Worm (Caenorhabditis elegans) whole organism, late embryonic: ENCODE measurements around the gene T23F6.5.
A peak's percentile ranks its signal among the peaks of the same experiment; 100 is the strongest.

ENCODE experiments used
- C08G9.2 ChIP-seq: sonication (generic microtip); optimal IDR thresholded peaks from 2 replicates; lab custom pipeline; 2016; ENCODE audit warnings: mild to moderate bottlenecking, missing genetic modification characterization, moderate library complexity, missing compliant biosample characterization
- K02D7.2 ChIP-seq: sonication (generic microtip); optimal IDR thresholded peaks from 2 replicates; lab custom pipeline; 2017; ENCODE audit warnings: mild to moderate bottlenecking, missing genetic modification characterization, missing compliant biosample characterization
- K09A11.1 ChIP-seq: sonication (generic microtip); optimal IDR thresholded peaks from 2 replicates; lab custom pipeline; 2017; ENCODE audit warnings: antibody characterized with exemption, mild to moderate bottlenecking, missing genetic modification characterization, missing compliant biosample characterization; ENCODE audit not compliant: insufficient read depth
- ceh-19 ChIP-seq: fragments of 200-800 bp; sonication (Bioruptor generic); optimal IDR thresholded peaks from 2 replicates; lab custom pipeline; 2018; ENCODE audit warnings: mild to moderate bottlenecking, missing genetic modification characterization, missing compliant biosample characterization
- ceh-22 ChIP-seq: sonication (generic microtip); optimal IDR thresholded peaks from 2 replicates; lab custom pipeline; 2017; ENCODE audit warnings: missing biosample characterization, missing genetic modification characterization
- ceh-31 ChIP-seq: sonication (generic microtip); optimal IDR thresholded peaks from 2 replicates; lab custom pipeline; 2016; ENCODE audit warnings: missing genetic modification characterization, missing compliant biosample characterization
- ceh-45 ChIP-seq: fragments of 200-800 bp; sonication (Bioruptor generic); IDR thresholded peaks from 2 replicates; pipeline ENCODE4 v1.3.6; 2022; ENCODE audit warnings: missing genetic modification reagents, missing genetic modification characterization, missing compliant biosample characterization
- ceh-48 ChIP-seq: sonication (generic microtip); optimal IDR thresholded peaks from 2 replicates; lab custom pipeline; 2016; ENCODE audit warnings: missing genetic modification characterization, inconsistent platforms, missing compliant biosample characterization
- ceh-6 ChIP-seq: fragments of 200-800 bp; sonication (Bioruptor generic); optimal IDR thresholded peaks from 2 replicates; lab custom pipeline; 2018; ENCODE audit warnings: mild to moderate bottlenecking, missing genetic modification characterization, missing compliant biosample characterization
- che-1 ChIP-seq: sonication (generic microtip); optimal IDR thresholded peaks from 2 replicates; lab custom pipeline; 2016; ENCODE audit warnings: mild to moderate bottlenecking, missing genetic modification characterization, missing compliant biosample characterization
- elt-2 ChIP-seq: sonication (generic microtip); optimal IDR thresholded peaks from 2 replicates; lab custom pipeline; 2016; ENCODE audit warnings: missing genetic modification reagents, missing genetic modification characterization, missing compliant biosample characterization
- ets-4 ChIP-seq: sonication (generic microtip); optimal IDR thresholded peaks from 2 replicates; lab custom pipeline; 2016; ENCODE audit warnings: missing genetic modification characterization, missing compliant biosample characterization
- eyg-1 ChIP-seq: sonication (generic microtip); optimal IDR thresholded peaks from 2 replicates; lab custom pipeline; 2016; ENCODE audit warnings: missing genotype, missing genetic modification characterization, missing compliant biosample characterization
- fkh-6 ChIP-seq: sonication (generic microtip); optimal IDR thresholded peaks from 2 replicates; lab custom pipeline; 2016; ENCODE audit warnings: missing genetic modification characterization, missing compliant biosample characterization
- hlh-13 ChIP-seq: fragments of 200-800 bp; sonication (Bioruptor generic); optimal IDR thresholded peaks from 2 replicates; lab custom pipeline; 2018; ENCODE audit warnings: mild to moderate bottlenecking, missing genetic modification characterization, missing compliant biosample characterization
- hlh-6 ChIP-seq: sonication (generic microtip); optimal IDR thresholded peaks from 2 replicates; lab custom pipeline; 2016; ENCODE audit warnings: missing genotype, missing genetic modification characterization, missing compliant biosample characterization
- hlh-8 ChIP-seq: sonication (generic microtip); optimal IDR thresholded peaks from 2 replicates; lab custom pipeline; 2016; ENCODE audit warnings: missing genotype, missing genetic modification characterization, missing compliant biosample characterization
- lin-11 ChIP-seq: fragments of 200-800 bp; sonication (Bioruptor generic); optimal IDR thresholded peaks from 2 replicates; lab custom pipeline; 2018; ENCODE audit warnings: mild to moderate bottlenecking, missing genetic modification characterization, missing compliant biosample characterization
- madf-2 ChIP-seq: sonication (generic microtip); optimal IDR thresholded peaks from 2 replicates; lab custom pipeline; 2017; ENCODE audit warnings: missing genetic modification characterization, missing compliant biosample characterization
- mec-3 ChIP-seq: sonication (generic microtip); optimal IDR thresholded peaks from 2 replicates; lab custom pipeline; 2016; ENCODE audit warnings: borderline replicate concordance, missing genetic modification characterization, missing compliant biosample characterization
- nfya-1 ChIP-seq: sonication (generic microtip); optimal IDR thresholded peaks from 2 replicates; lab custom pipeline; 2017; ENCODE audit warnings: missing genetic modification characterization, mild to moderate bottlenecking, missing compliant biosample characterization, antibody characterized with exemption, moderate library complexity
- nhr-11 ChIP-seq: fragments of 150-350 bp; optimal IDR thresholded peaks from 2 replicates; lab custom pipeline; 2014; ENCODE audit warnings: missing biosample characterization, missing genetic modification characterization
- nhr-232 ChIP-seq: sonication (generic microtip); optimal IDR thresholded peaks from 2 replicates; lab custom pipeline; 2016; ENCODE audit warnings: missing genetic modification characterization, missing compliant biosample characterization
- npax-4 ChIP-seq: sonication (generic microtip); optimal IDR thresholded peaks from 2 replicates; lab custom pipeline; 2016; ENCODE audit warnings: missing genetic modification characterization, missing compliant biosample characterization
- odd-2 ChIP-seq: sonication (generic microtip); optimal IDR thresholded peaks from 2 replicates; lab custom pipeline; 2017; ENCODE audit warnings: antibody characterized with exemption, mild to moderate bottlenecking, missing genetic modification characterization, missing compliant biosample characterization
- pag-3 ChIP-seq: sonication (generic microtip); optimal IDR thresholded peaks from 2 replicates; lab custom pipeline; 2016; ENCODE audit warnings: missing compliant biosample characterization, missing genetic modification characterization, borderline replicate concordance
- pat-9 ChIP-seq: fragments of 200-800 bp; sonication (Bioruptor generic); optimal IDR thresholded peaks from 2 replicates; lab custom pipeline; 2018; ENCODE audit warnings: mild to moderate bottlenecking, missing genetic modification characterization, moderate library complexity, missing compliant biosample characterization
- pha-2 ChIP-seq: sonication (generic microtip); optimal IDR thresholded peaks from 2 replicates; lab custom pipeline; 2017; ENCODE audit warnings: mild to moderate bottlenecking, missing genetic modification characterization, missing compliant biosample characterization
- pha-4 ChIP-seq: fragments of 150-350 bp; optimal IDR thresholded peaks from 2 replicates; lab custom pipeline; 2018; ENCODE audit warnings: missing biosample characterization, missing genetic modification reagents, missing genetic modification characterization
- pqm-1 ChIP-seq: sonication (generic microtip); optimal IDR thresholded peaks from 2 replicates; lab custom pipeline; 2016; ENCODE audit warnings: missing genetic modification characterization, missing compliant biosample characterization
- pros-1 ChIP-seq: fragments of 150-350 bp; optimal IDR thresholded peaks from 2 replicates; lab custom pipeline; 2014; ENCODE audit warnings: missing biosample characterization, missing genetic modification reagents, missing genetic modification characterization
- ref-2 ChIP-seq: sonication (generic microtip); optimal IDR thresholded peaks from 2 replicates; lab custom pipeline; 2016; ENCODE audit warnings: missing genetic modification characterization, missing compliant biosample characterization
- sdc-2 ChIP-seq: sonication (generic microtip); optimal IDR thresholded peaks from 2 replicates; lab custom pipeline; 2016; ENCODE audit warnings: missing genotype, missing genetic modification characterization, missing compliant biosample characterization
- sox-2 ChIP-seq: fragments of 200-800 bp; sonication (Bioruptor generic); IDR thresholded peaks from 2 replicates; pipeline ENCODE4 v1.3.6; 2022; ENCODE audit warnings: missing genetic modification reagents, missing genetic modification characterization, missing compliant biosample characterization
- sox-4 ChIP-seq: sonication (generic microtip); optimal IDR thresholded peaks from 2 replicates; lab custom pipeline; 2017; ENCODE audit warnings: mild to moderate bottlenecking, missing genetic modification characterization, inconsistent platforms, missing compliant biosample characterization
- syd-9 ChIP-seq: sonication (generic microtip); optimal IDR thresholded peaks from 2 replicates; lab custom pipeline; 2016; ENCODE audit warnings: mild to moderate bottlenecking, missing genetic modification characterization, moderate library complexity, missing compliant biosample characterization
- tbx-2 ChIP-seq: sonication (generic microtip); optimal IDR thresholded peaks from 2 replicates; lab custom pipeline; 2016; ENCODE audit warnings: missing genetic modification characterization, missing compliant biosample characterization
- tbx-7 ChIP-seq: sonication (generic microtip); optimal IDR thresholded peaks from 2 replicates; lab custom pipeline; 2016; ENCODE audit warnings: missing genotype, missing genetic modification characterization, missing compliant biosample characterization
- ttx-3 ChIP-seq: sonication (generic microtip); optimal IDR thresholded peaks from 2 replicates; lab custom pipeline; 2016; ENCODE audit warnings: missing genetic modification reagents, missing genetic modification characterization, missing compliant biosample characterization
- unc-42 ChIP-seq: sonication (generic microtip); optimal IDR thresholded peaks from 2 replicates; lab custom pipeline; 2016; ENCODE audit warnings: missing genotype, missing genetic modification characterization, missing compliant biosample characterization
- unc-55 ChIP-seq: sonication (generic microtip); optimal IDR thresholded peaks from 2 replicates; lab custom pipeline; 2017; ENCODE audit warnings: missing biosample characterization, missing genetic modification reagents, missing genetic modification characterization
- unc-86 ChIP-seq: sonication (generic microtip); optimal IDR thresholded peaks from 2 replicates; lab custom pipeline; 2016; ENCODE audit warnings: missing genetic modification characterization, missing compliant biosample characterization

The T23F6.5 gene

ce11 chrIV:12741438-12741837 lies at the start of gene T23F6.5:
T23F6.5 (minus strand) TSS chrIV:12741538.
- no peak for TF ChIP-seq ceh-31 (tag; lab: Kevin White, UChicago)
- TF ChIP-seq tbx-7, result no peak
- TF ChIP-seq ceh-6 (GFP tag; lab: Kevin White, UChicago), result no peak

- TF ChIP-seq ref-2 (tag; lab: Kevin White, UChicago) (no peak), pha-2 (no peak), nhr-232 (no peak), ceh-48 (tag; lab: Kevin White, UChicago) (no peak), pat-9 (tag; lab: Kevin White, UChicago) (no peak)
- TF ChIP-seq, all 69 proteins: peak for 0
Measured at ce11 chrIV:12790871-12791270, 49.5 kb upstream of the T23F6.5 start, which contains the start of gene F07C6.2. F07C6.2 (plus strand) TSS chrIV:12791171.

ce11 chrIV:12789088-12789487 lies 47.8 kb upstream of the T23F6.5 start, which contains the start of gene F07C6.3:
F07C6.3 (plus strand) TSS chrIV:12789235.
- TF ChIP-seq mec-3 (tag; lab: Kevin White, UChicago) (no peak), fkh-6 (tag; lab: Kevin White, UChicago) (no peak), ceh-19 (GFP tag; lab: Kevin White, UChicago) (no peak), npax-4 (tag; lab: Kevin White, UChicago) (no peak), pat-9 (tag; lab: Kevin White, UChicago) (no peak), ceh-48 (tag; lab: Kevin White, UChicago) (no peak), unc-55 (GFP tag; lab: Kevin White, UChicago) (no peak), K09A11.1 (no peak)
- TF ChIP-seq, all 69 proteins: peak for 0

ce11 chrIV:12785988-12786387 lies 44.6 kb upstream of the T23F6.5 start:
- no peak for TF ChIP-seq pha-4 (tag; lab: Kevin White, UChicago)
- TF ChIP-seq pat-9 (tag; lab: Kevin White, UChicago), result no peak
- TF ChIP-seq ceh-6 (GFP tag; lab: Kevin White, UChicago), result no peak
- TF ChIP-seq unc-86 (tag; lab: Kevin White, UChicago), result no peak
- TF ChIP-seq elt-2 (tag; lab: Kevin White, UChicago), result no peak
- TF ChIP-seq sdc-2 (tag; lab: Kevin White, UChicago), result no peak
- TF ChIP-seq ets-4 (tag; lab: Kevin White, UChicago), result no peak
- TF ChIP-seq hlh-8 (tag; lab: Kevin White, UChicago), result no peak
- no peak for TF ChIP-seq unc-42
- no peak for TF ChIP-seq unc-55 (GFP tag; lab: Kevin White, UChicago)
- no peak for TF ChIP-seq C08G9.2
- TF ChIP-seq ceh-22 (tag; lab: Kevin White, UChicago), result no peak
- TF ChIP-seq hlh-13 (GFP tag; lab: Kevin White, UChicago), result no peak
- TF ChIP-seq eyg-1 (tag; lab: Kevin White, UChicago), result no peak
- TF ChIP-seq tbx-2, result no peak
- TF ChIP-seq ttx-3 (tag; lab: Kevin White, UChicago), result no peak
- no peak for TF ChIP-seq pros-1
- no peak for TF ChIP-seq odd-2 (tag; lab: Kevin White, UChicago)
- no peak for TF ChIP-seq tbx-7
- TF ChIP-seq lin-11 (tag; lab: Kevin White, UChicago), result no peak

ce11 chrIV:12783165-12783564 lies 41.8 kb upstream of the T23F6.5 start:
- TF ChIP-seq nhr-232 (no peak), nfya-1 (tag; lab: Kevin White, UChicago) (peak; percentile 61)

ce11 chrIV:12781804-12782449 lies 40.6 kb upstream of the T23F6.5 start:
- no peak for TF ChIP-seq hlh-6 (tag; lab: Kevin White, UChicago)
- TF ChIP-seq sox-4 (tag; lab: Kevin White, UChicago), result no peak
- no peak for TF ChIP-seq odd-2 (tag; lab: Kevin White, UChicago)
- TF ChIP-seq ets-4 (tag; lab: Kevin White, UChicago), result no peak
- no peak for TF ChIP-seq K02D7.2 (tag; lab: Kevin White, UChicago)
- TF ChIP-seq ceh-45 (GFP tag; lab: Robert Waterston, UW), result no peak
- TF ChIP-seq nhr-11 (tag; lab: Kevin White, UChicago), result no peak
- TF ChIP-seq che-1, result no peak
- no peak for TF ChIP-seq syd-9 (tag; lab: Kevin White, UChicago)
- no peak for TF ChIP-seq pag-3 (tag; lab: Kevin White, UChicago)
- TF ChIP-seq elt-2 (tag; lab: Kevin White, UChicago), result no peak
- TF ChIP-seq pros-1, result no peak
- no peak for TF ChIP-seq unc-86 (tag; lab: Kevin White, UChicago)
- no peak for TF ChIP-seq ref-2 (tag; lab: Kevin White, UChicago)
- TF ChIP-seq pqm-1, result no peak
- TF ChIP-seq madf-2 (tag; lab: Kevin White, UChicago), result no peak
- no peak for TF ChIP-seq sox-2 (GFP tag; lab: Robert Waterston, UW)
- TF ChIP-seq, all 69 proteins: peak for 0
